Fruit fly (Drosophila melanogaster) S2 (cell line): ENCODE results near the gene Eig71Ed.

Experiments
- CG8478 ChIP-seq: fragments of >200 bp; optimal IDR thresholded peaks from 2 replicates; lab custom pipeline; 2018
- CTCF ChIP-seq, 2 experiments: fragments of >200 bp; optimal IDR thresholded peaks; 2 replicates each; lab custom pipeline; 2018

The Eig71Ed gene

dm6 chr3L:15652154-15652553 is at the start of gene Eig71Ed, which contains the start of gene Eig71Ec:
TSS of gene Eig71Ed (plus strand) at chr3L:15652537.
TSS of gene Eig71Ec (minus strand) at chr3L:15652254.
- TF ChIP-seq CTCF (optimal IDR thresholded peaks at IDR 0.05; lab: Kevin White, UChicago) (no peak), CG8478 (lab: Kevin White, UChicago) (no peak)

dm6 chr3L:15604979-15605378 is 47.4 kb upstream of the Eig71Ed start:
- no peak for TF ChIP-seq CG8478 (lab: Kevin White, UChicago)

dm6 chr3L:15610109-15610508 is 42.2 kb upstream of the Eig71Ed start, which contains the start of gene CG7650:
TSS of gene CG7650 (minus strand) at chr3L:15610386.
- TF ChIP-seq CTCF (optimal IDR thresholded peaks at IDR 0.05; lab: Kevin White, UChicago) (no peak), CG8478 (lab: Kevin White, UChicago) (no peak)

dm6 chr3L:15612728-15613127 is 39.6 kb upstream of the Eig71Ed start, which contains the start of gene CG13449:
TSS of gene CG13449 (minus strand) at chr3L:15612828.
- TF ChIP-seq CTCF (optimal IDR thresholded peaks at IDR 0.05; lab: Kevin White, UChicago) (no peak), CG8478 (lab: Kevin White, UChicago) (no peak)

dm6 chr3L:15616490-15616889 is 35.8 kb upstream of the Eig71Ed start:
- no peak for TF ChIP-seq CG8478 (lab: Kevin White, UChicago)

dm6 chr3L:15616900-15617299 is 35.4 kb upstream of the Eig71Ed start:
- no peak for TF ChIP-seq CG8478 (lab: Kevin White, UChicago)

dm6 chr3L:15619626-15620247 is 32.6 kb upstream of the Eig71Ed start, which contains the start of gene Phs:
TSS of gene Phs (plus strand) at chr3L:15619901.
- TF ChIP-seq CTCF (optimal IDR thresholded peaks at IDR 0.05; lab: Kevin White, UChicago) (peak in 1 of 2 experiments; percentile 11), CG8478 (lab: Kevin White, UChicago) (no peak)

- no peak for TF ChIP-seq CG8478 (lab: Kevin White, UChicago)
- no peak for TF ChIP-seq CTCF (optimal IDR thresholded peaks at IDR 0.05; lab: Kevin White, UChicago)
Measured at dm6 chr3L:15624097-15624496, 28.2 kb upstream of the Eig71Ed start.

dm6 chr3L:15624944-15625610 is 27.3 kb upstream of the Eig71Ed start:
- no peak for TF ChIP-seq CTCF (optimal IDR thresholded peaks at IDR 0.05; lab: Kevin White, UChicago)
- no peak for TF ChIP-seq CG8478 (lab: Kevin White, UChicago)

- TF ChIP-seq CG8478 (lab: Kevin White, UChicago) (no peak), CTCF (optimal IDR thresholded peaks at IDR 0.05; lab: Kevin White, UChicago) (no peak)
Measured at dm6 chr3L:15625676-15626414, 26.5 kb upstream of the Eig71Ed start.

- TF ChIP-seq CG8478 (lab: Kevin White, UChicago) (no peak), CTCF (optimal IDR thresholded peaks at IDR 0.05; lab: Kevin White, UChicago) (no peak)
Measured at dm6 chr3L:15627295-15627694, 25.0 kb upstream of the Eig71Ed start.

dm6 chr3L:15631067-15631466 is 21.3 kb upstream of the Eig71Ed start:
- TF ChIP-seq CTCF (optimal IDR thresholded peaks at IDR 0.05; lab: Kevin White, UChicago) (no peak), CG8478 (lab: Kevin White, UChicago) (no peak)

dm6 chr3L:15632653-15633052 is 19.7 kb upstream of the Eig71Ed start:
- no peak for TF ChIP-seq CG8478 (lab: Kevin White, UChicago)
- TF ChIP-seq CTCF (optimal IDR thresholded peaks at IDR 0.05; lab: Kevin White, UChicago): no peak

- TF ChIP-seq CTCF (optimal IDR thresholded peaks at IDR 0.05; lab: Kevin White, UChicago) (no peak), CG8478 (lab: Kevin White, UChicago) (no peak)
Measured at dm6 chr3L:15634368-15635075, 17.8 kb upstream of the Eig71Ed start.
